Fruit fly (Drosophila melanogaster): ENCODE data around the gene CG31219.
A peak's percentile ranks its signal among the peaks of the same experiment; 100 is the strongest.

CG31219 gene

dm6 chr3R:19642092-19642892, 8.5 kb upstream of the CG31219 start, which contains the start of gene subdued (continued):
- TF ChIP-seq Ets21C (GFP tag; optimal IDR thresholded peaks at IDR 0.05) (no peak), CG8632 (GFP tag; optimal IDR thresholded peaks at IDR 0.05) (no peak), svp (GFP tag) (peak; percentile 46), fd85E (GFP tag; optimal IDR thresholded peaks at IDR 0.05) (no peak), fkh (GFP tag; optimal IDR thresholded peaks at IDR 0.05) (no peak), eg (GFP tag; IDR thresholded peaks at IDR 0.05) (no peak), pdm3 (GFP tag; optimal IDR thresholded peaks at IDR 0.05) (no peak), CG11762 (GFP tag; optimal IDR thresholded peaks at IDR 0.05; ENCODE audit: insufficient read depth) (no peak), CG3032 (tag; optimal IDR thresholded peaks at IDR 0.05) (no peak), CG34406 (GFP tag; optimal IDR thresholded peaks at IDR 0.05) (no peak), Eip93F (GFP tag; optimal IDR thresholded peaks at IDR 0.05) (peak; percentile 51), fd59A (GFP tag; optimal IDR thresholded peaks at IDR 0.05) (no peak), spab (GFP tag; optimal IDR thresholded peaks at IDR 0.05) (no peak), CG10631 (GFP tag; optimal IDR thresholded peaks at IDR 0.05) (no peak), dsx (GFP tag; optimal IDR thresholded peaks at IDR 0.05; ENCODE audit: poor library complexity, severe bottlenecking) (peak; percentile 68)

dm6 chr3R:19642893-19643270, 7.9 kb upstream of the CG31219 start:
- TF ChIP-seq topi (GFP tag; optimal IDR thresholded peaks at IDR 0.05) (peak; percentile 23), Eip78C (GFP tag) (peak; percentile 68), esn (GFP tag; optimal IDR thresholded peaks at IDR 0.05) (peak; percentile 35), lz (GFP tag; optimal IDR thresholded peaks at IDR 0.05) (no peak), CG8632 (GFP tag; optimal IDR thresholded peaks at IDR 0.05) (no peak), Sox15 (GFP tag; optimal IDR thresholded peaks at IDR 0.05) (no peak), dac (GFP tag; optimal IDR thresholded peaks at IDR 0.05) (no peak)

dm6 chr3R:19644094-19644900, 6.5 kb upstream of the CG31219 start, which contains the start of gene Vha13:
Gene Vha13 (minus strand): TSS chr3R:19644386.
- TF ChIP-seq CG8119 (GFP tag; IDR thresholded peaks at IDR 0.05): peak; percentile 31; the same call in 1 of the 3 replicates
- no peak for TF ChIP-seq salr (GFP tag; optimal IDR thresholded peaks at IDR 0.05)
- peak; percentile 32 for TF ChIP-seq CG11902 (GFP tag; optimal IDR thresholded peaks at IDR 0.05)
- TF ChIP-seq ss (GFP tag; optimal IDR thresholded peaks at IDR 0.05): peak; percentile 49 to 57
- no peak for TF ChIP-seq Eip75B (GFP tag; optimal IDR thresholded peaks at IDR 0.05)
- peak; percentile 42 for TF ChIP-seq lz (GFP tag; optimal IDR thresholded peaks at IDR 0.05)
- no peak for TF ChIP-seq net (GFP tag; optimal IDR thresholded peaks at IDR 0.05)
- peak; percentile 26 for TF ChIP-seq OdsH (GFP tag; optimal IDR thresholded peaks at IDR 0.05)
- peak; percentile 58 for TF ChIP-seq Hr39 (GFP tag; optimal IDR thresholded peaks at IDR 0.05)
- peak; percentile 36 for TF ChIP-seq Ets21C (GFP tag; optimal IDR thresholded peaks at IDR 0.05)
- peak; percentile 51 for TF ChIP-seq CG10631 (GFP tag; optimal IDR thresholded peaks at IDR 0.05)
- TF ChIP-seq esn (GFP tag; optimal IDR thresholded peaks at IDR 0.05): peak; percentile 21
- no peak for TF ChIP-seq CG4318 (GFP tag; optimal IDR thresholded peaks at IDR 0.05)
- no peak for TF ChIP-seq vri (GFP tag; optimal IDR thresholded peaks at IDR 0.05)
- no peak for TF ChIP-seq Met (GFP tag; optimal IDR thresholded peaks at IDR 0.05)
- peak; percentile 15 for TF ChIP-seq CG7368 (GFP tag; optimal IDR thresholded peaks at IDR 0.05)
- no peak for TF ChIP-seq eg (GFP tag; IDR thresholded peaks at IDR 0.05)
- TF ChIP-seq Lpt (GFP tag; optimal IDR thresholded peaks at IDR 0.05): no peak
- peak; percentile 20 for TF ChIP-seq acj6 (GFP tag; optimal IDR thresholded peaks at IDR 0.05)
- TF ChIP-seq topi (GFP tag; optimal IDR thresholded peaks at IDR 0.05): peak; percentile 28
- TF ChIP-seq CG6163 (GFP tag; IDR thresholded peaks at IDR 0.05): peak; percentile 46; the same call in 1 of the 3 replicates
- no peak for TF ChIP-seq CG11762 (GFP tag; optimal IDR thresholded peaks at IDR 0.05; ENCODE audit: insufficient read depth)
- no peak for TF ChIP-seq CG3032 (tag; optimal IDR thresholded peaks at IDR 0.05)
- TF ChIP-seq Sox14 (GFP tag; optimal IDR thresholded peaks at IDR 0.05): peak; percentile 11
- peak; percentile 74 for TF ChIP-seq svp (GFP tag)
- peak; percentile 56 for TF ChIP-seq CG16779 (tag; optimal IDR thresholded peaks at IDR 0.05)
- TF ChIP-seq CG8319 (GFP tag; optimal IDR thresholded peaks at IDR 0.05): peak; percentile 1
- TF ChIP-seq Hr38 (GFP tag; optimal IDR thresholded peaks at IDR 0.05): no peak
- TF ChIP-seq CG31627 (GFP tag; optimal IDR thresholded peaks at IDR 0.05): peak; percentile 49
- TF ChIP-seq CG3919 (GFP tag; optimal IDR thresholded peaks at IDR 0.05): peak; percentile 50
- no peak for TF ChIP-seq CG10669 (GFP tag; optimal IDR thresholded peaks at IDR 0.05)
- no peak for TF ChIP-seq spab (GFP tag; optimal IDR thresholded peaks at IDR 0.05)
- peak; percentile 87 for TF ChIP-seq CG6854 (GFP tag; optimal IDR thresholded peaks at IDR 0.05)
- TF ChIP-seq CG34406 (GFP tag; optimal IDR thresholded peaks at IDR 0.05): no peak
